Worm (Caenorhabditis elegans) whole organism, L4/young adult: ENCODE results near the gene gcy-23.

ENCODE experiments used
- W03F9.2 ChIP-seq: fragments of 150-350 bp; optimal IDR thresholded peaks from 2 replicates; lab custom pipeline; 2014; ENCODE audit warnings: missing biosample characterization, missing genetic modification characterization
- him-1 ChIP-seq: sonication (generic microtip); optimal IDR thresholded peaks from 2 replicates; lab custom pipeline; 2016; ENCODE audit warnings: missing genotype, missing genetic modification reagents, missing genetic modification characterization, missing compliant biosample characterization

- TF ChIP-seq him-1 (tag; lab: Kevin White, UChicago) (no peak), W03F9.2 (tag; lab: Kevin White, UChicago) (no peak)
Measured at ce11 chrIV:3308885-3309284, 19.7 kb upstream of the gcy-23 start.
